Worm (Caenorhabditis elegans): ENCODE measurements around the gene npl-4.2.

- TF ChIP-seq ztf-11 (tag; optimal IDR thresholded peaks at IDR 0.05) (no peak), nhr-67 (tag; optimal IDR thresholded peaks at IDR 0.05) (no peak), ama-1 (optimal IDR thresholded peaks at IDR 0.05) (no peak), nhr-12 (tag; optimal IDR thresholded peaks at IDR 0.05) (no peak), nhr-76 (tag; optimal IDR thresholded peaks at IDR 0.05) (no peak), ceh-9 (tag; optimal IDR thresholded peaks at IDR 0.05) (no peak), nfya-1 (tag; optimal IDR thresholded peaks at IDR 0.05; ENCODE audit: insufficient read depth) (no peak), elt-2 (tag; optimal IDR thresholded peaks at IDR 0.05) (no peak), fos-1 (tag; optimal IDR thresholded peaks at IDR 0.05) (no peak)
Measured at ce11 chrII:5646942-5647341, 24.3 kb downstream of the npl-4.2 start, which contains the start of gene F59E12.9.

Measured in whole organism, L3 larva.